Worm (Caenorhabditis elegans) whole organism, late embryonic: Measurements from ENCODE around the gene ftt-2.
A peak's percentile ranks its signal among the peaks of the same experiment; 100 is the strongest.

Experiments
- K09A11.1 ChIP-seq: sonication (generic microtip); optimal IDR thresholded peaks from 2 replicates; lab custom pipeline; 2017; ENCODE audit warnings: antibody characterized with exemption, mild to moderate bottlenecking, missing genetic modification characterization, missing compliant biosample characterization; ENCODE audit not compliant: insufficient read depth
- ceh-31 ChIP-seq: sonication (generic microtip); optimal IDR thresholded peaks from 2 replicates; lab custom pipeline; 2016; ENCODE audit warnings: missing genetic modification characterization, missing compliant biosample characterization
- unc-55 ChIP-seq: sonication (generic microtip); optimal IDR thresholded peaks from 2 replicates; lab custom pipeline; 2017; ENCODE audit warnings: missing biosample characterization, missing genetic modification reagents, missing genetic modification characterization

Gene ftt-2

DNA sequence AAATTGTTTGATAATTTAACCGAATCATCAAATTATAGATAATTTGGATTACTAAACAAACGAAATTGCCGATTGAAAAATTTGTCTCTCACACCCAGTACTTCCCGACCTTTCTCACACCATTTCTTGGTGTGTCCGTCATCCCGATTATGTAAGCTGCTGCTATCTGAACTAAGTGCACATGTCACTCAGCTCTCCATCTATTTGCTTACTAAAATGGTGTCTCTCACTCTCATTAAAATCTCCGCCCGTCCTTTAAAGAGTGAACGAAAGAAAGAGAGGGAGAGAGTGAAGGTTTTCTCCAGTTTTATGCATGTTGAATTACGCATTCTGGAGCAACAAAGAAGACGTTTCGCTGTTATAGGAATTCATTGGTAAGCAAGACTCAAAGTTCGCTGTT is 50.7 kb downstream of the ftt-2 start:
- TF ChIP-seq ceh-31 (tag; lab: Kevin White, UChicago) = peak; percentile 30
- TF ChIP-seq K09A11.1 = no peak
- peak; percentile 42 for TF ChIP-seq unc-55 (GFP tag; lab: Kevin White, UChicago)
